Worm (Caenorhabditis elegans) whole organism, L4/young adult: ENCODE data around the gene ugt-33.
A peak's percentile ranks its signal among the peaks of the same experiment; 100 is the strongest.

Source experiments
- W03F9.2 ChIP-seq: fragments of 150-350 bp; optimal IDR thresholded peaks from 2 replicates; lab custom pipeline; 2014; ENCODE audit warnings: missing biosample characterization, missing genetic modification characterization
- dao-5 ChIP-seq: sonication (generic microtip); optimal IDR thresholded peaks from 2 replicates; lab custom pipeline; 2016; ENCODE audit warnings: missing genotype, missing genetic modification characterization, moderate library complexity, missing compliant biosample characterization
- him-1 ChIP-seq: sonication (generic microtip); optimal IDR thresholded peaks from 2 replicates; lab custom pipeline; 2016; ENCODE audit warnings: missing genotype, missing genetic modification reagents, missing genetic modification characterization, missing compliant biosample characterization

ugt-33 gene

DNA sequence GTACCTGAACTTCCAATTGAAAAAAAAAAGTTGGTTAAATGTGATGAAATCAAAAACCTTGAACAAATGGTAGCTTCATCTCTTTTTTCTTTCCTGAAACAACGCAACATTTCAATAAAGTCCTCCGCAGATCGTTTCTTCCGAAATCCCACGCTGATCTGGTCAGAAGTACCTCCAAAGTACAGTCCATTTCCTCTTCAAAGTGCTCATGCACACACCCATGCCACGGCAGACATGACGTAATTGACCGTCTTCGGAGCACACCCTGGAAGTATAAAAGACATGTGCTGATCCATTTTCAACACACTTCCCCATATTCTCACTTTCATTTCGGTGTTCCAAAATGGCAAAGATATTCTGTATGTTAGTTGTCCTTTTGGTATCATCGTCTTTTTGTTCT, 10.7 kb downstream of the ugt-33 start, which contains the start of gene C35A5.10:
C35A5.10 (plus strand) TSS at position 301 of the 400 bp plus-strand sequence.
- no peak for TF ChIP-seq dao-5 (tag; lab: Kevin White, UChicago)
- TF ChIP-seq him-1 = no peak
- TF ChIP-seq W03F9.2 (tag; lab: Kevin White, UChicago) = no peak

DNA sequence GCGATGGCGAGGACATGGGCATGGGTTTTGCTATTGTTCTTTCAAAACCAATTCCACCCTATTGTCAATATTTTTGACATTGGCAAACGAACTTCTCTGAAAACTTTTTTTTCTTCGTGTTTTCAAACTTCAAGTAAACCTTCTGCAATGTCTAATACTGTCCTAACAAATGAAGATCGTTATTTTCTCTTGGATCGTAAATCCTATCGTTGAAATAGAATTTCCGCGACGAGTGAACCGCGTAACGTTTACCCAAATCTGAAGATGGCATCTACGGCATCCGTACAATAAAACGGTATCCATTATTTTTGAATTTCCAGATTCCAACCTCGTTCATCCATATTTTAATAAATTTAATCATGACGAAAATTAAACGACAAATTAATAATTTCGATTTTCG, 12.3 kb downstream of the ugt-33 start, which contains the start of gene C35A5.5:
C35A5.5 (plus strand) TSS at position 301 of the 400 bp plus-strand sequence.
- no peak for TF ChIP-seq him-1
- no peak for TF ChIP-seq W03F9.2 (tag; lab: Kevin White, UChicago)
- no peak for TF ChIP-seq dao-5 (tag; lab: Kevin White, UChicago)

DNA sequence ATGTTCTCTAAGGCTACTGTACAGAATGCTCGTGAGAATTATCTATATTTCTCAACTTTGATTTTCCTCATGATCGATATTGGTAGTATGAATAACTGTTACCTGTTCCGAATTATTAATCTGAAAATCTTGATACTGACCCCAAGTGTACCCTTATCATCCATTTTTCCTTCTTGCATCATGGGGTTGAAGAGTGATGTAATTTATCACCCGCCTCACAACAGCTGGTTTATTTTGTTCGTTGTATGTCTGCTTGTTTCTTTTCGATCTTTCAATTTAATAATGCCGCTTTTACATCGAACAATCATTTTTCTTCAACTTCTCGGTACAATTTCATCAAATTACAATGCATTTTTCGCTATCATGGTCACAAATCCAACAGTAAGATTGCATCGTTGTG, 15.6 kb downstream of the ugt-33 start, which contains the start of gene C35A5.6:
C35A5.6 (plus strand) TSS at position 283 of the 400 bp plus-strand sequence.
- no peak for TF ChIP-seq W03F9.2 (tag; lab: Kevin White, UChicago)
- TF ChIP-seq dao-5 (tag; lab: Kevin White, UChicago) = no peak
- TF ChIP-seq him-1 = no peak

DNA sequence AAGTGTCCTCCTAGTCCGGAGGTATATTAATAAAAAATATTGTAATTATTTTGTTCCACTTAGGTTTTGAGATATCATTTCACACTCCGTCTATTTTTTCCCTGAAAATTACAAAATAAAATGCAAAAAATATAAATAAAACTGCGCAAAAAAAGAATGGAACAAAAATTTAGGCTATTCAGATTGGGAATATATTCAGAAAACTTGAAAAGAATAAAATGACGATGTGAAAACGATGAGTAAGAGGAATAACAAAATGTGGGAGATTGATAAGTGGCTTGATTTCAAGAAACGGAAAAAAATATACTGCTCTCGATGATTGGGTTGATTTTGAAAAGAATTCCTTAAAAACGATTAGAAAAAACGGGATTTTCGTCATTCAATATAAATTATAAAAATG, 21.1 kb downstream of the ugt-33 start, which contains the start of gene dmsr-8:
dmsr-8 (minus strand) TSS at position 101 of the 400 bp plus-strand sequence.
- no peak for TF ChIP-seq W03F9.2 (tag; lab: Kevin White, UChicago)
- no peak for TF ChIP-seq dao-5 (tag; lab: Kevin White, UChicago)
- no peak for TF ChIP-seq him-1

DNA sequence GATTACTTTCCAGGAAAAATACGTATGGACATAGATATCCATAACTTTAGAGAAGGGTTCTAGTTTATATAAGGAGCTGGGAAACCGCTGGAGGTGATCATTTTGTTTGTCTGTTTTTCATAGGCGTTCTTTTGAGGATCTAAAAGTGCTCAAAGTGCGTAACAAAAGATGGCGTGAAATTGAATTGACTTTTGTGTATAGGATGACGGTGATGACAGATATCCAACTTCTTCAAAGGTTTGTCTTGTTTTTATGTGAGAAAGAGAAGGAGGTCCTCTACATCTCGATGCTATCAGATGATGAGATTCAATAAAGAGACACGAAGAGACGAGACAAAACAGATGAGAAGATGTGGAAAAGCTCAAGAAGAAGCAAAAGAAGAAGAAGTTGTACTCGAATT, 23.5 kb downstream of the ugt-33 start:
- TF ChIP-seq dao-5 (tag; lab: Kevin White, UChicago) = no peak
- TF ChIP-seq W03F9.2 (tag; lab: Kevin White, UChicago) = no peak
- no peak for TF ChIP-seq him-1

DNA sequence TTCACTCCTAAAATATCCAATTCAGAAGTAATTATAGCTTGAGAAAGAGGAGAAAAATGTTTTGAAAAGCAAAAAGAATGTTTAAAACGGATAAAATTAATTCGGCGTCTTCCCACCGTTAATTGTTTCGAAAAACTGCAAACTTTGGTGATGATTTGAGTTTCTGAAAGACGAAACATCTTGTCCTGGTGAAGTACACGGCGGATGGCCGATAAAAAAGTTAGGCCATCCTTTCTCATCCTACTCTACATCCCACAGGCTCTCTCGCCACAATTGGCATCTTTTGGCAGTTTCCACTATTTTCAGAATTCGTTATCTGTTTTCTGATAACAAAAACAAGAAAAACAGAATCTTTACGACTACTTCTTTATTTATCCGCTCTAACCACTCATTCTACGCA, 32.7 kb downstream of the ugt-33 start, which contains the start of the genes C35A5.8 and hda-11:
C35A5.8 (minus strand) TSS at position 7 of the 400 bp plus-strand sequence.
hda-11 (plus strand) TSS at position 283 of the 400 bp plus-strand sequence.
- TF ChIP-seq him-1 (peak; percentile 47), dao-5 (tag; lab: Kevin White, UChicago) (no peak)

DNA sequence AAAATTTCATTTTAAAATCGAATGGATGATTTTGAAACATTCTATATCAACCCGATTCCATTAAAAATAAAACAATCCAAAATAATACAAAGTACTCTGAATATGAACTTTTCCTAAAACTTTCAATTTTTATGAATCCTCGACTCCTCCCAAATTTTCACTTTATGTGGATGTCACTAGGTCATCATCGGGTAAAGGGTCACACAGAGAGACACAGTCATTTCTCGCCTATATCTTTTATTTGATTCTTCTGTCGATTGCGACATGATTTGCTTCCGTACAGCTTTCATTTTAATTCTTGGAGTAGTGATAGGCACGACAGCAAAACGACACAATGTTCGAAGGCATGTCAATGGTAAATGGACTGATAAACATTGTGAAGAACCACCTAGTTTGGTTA, 35.3 kb downstream of the ugt-33 start, which contains the start of gene F25D1.3:
F25D1.3 (plus strand) TSS at position 225 of the 400 bp plus-strand sequence.
- TF ChIP-seq dao-5 (tag; lab: Kevin White, UChicago) (no peak), him-1 (no peak), W03F9.2 (tag; lab: Kevin White, UChicago) (no peak)

DNA sequence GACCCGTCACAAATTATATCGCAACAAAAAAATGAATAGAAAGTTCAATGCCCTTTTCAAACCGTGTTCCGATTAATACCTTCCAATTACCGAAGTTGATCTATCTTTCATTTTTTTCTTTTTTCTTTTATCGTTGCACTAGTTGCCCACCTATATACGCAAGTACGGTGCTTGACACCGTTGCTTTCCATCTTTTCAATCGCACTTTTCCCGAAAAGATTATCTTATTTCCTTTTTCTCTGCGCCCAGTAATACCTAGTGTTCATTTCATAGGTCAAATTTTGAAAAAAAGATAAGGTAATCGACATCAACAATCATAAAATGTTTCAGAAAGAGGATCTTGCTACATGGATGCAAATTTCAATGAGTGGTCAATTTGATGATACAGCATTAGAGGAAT, 36.4 kb downstream of the ugt-33 start:
- TF ChIP-seq dao-5 (tag; lab: Kevin White, UChicago) (no peak), him-1 (no peak), W03F9.2 (tag; lab: Kevin White, UChicago) (no peak)

DNA sequence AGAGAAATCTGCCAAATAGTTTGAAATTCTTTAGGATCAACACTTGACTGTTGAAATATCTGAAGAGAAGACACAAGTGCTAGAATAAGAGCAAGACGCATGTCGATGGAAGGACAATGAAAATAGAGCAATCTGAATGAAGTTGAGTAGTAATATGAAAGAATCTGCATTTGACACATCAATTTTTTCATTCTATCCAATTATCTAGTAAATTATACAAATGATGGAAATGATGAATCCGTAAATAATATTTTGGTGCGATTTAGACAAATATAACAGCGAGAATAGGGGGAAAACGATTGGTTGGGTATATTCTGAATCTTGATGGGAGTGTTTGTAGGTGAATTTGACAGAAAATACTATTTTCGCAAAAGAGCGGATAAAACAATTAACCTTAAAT, 39.5 kb downstream of the ugt-33 start, which contains the start of gene txt-10:
txt-10 (minus strand) TSS at position 101 of the 400 bp plus-strand sequence.
- no peak for TF ChIP-seq him-1
- TF ChIP-seq W03F9.2 (tag; lab: Kevin White, UChicago) = no peak
- TF ChIP-seq dao-5 (tag; lab: Kevin White, UChicago) = no peak

DNA sequence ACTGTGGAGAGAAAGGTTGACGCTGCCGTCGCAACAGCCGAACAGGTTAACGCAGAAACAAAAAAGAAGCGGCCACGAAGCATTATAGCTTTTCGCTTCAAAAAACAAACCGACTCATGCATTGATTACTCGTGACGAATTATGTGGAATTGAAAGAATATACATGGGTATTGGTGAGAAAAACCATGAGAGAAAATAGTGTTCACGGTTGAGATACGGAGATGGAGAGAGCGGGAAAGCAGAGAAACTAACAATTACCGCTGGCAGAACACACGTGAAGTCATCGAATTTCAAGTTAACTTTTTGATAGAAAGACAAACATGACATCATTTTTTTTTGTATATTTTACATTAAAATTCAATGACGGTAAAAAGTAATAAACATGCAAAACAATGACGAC, 42.1 kb downstream of the ugt-33 start:
- TF ChIP-seq him-1 (no peak), W03F9.2 (tag; lab: Kevin White, UChicago) (peak; percentile 20)

DNA sequence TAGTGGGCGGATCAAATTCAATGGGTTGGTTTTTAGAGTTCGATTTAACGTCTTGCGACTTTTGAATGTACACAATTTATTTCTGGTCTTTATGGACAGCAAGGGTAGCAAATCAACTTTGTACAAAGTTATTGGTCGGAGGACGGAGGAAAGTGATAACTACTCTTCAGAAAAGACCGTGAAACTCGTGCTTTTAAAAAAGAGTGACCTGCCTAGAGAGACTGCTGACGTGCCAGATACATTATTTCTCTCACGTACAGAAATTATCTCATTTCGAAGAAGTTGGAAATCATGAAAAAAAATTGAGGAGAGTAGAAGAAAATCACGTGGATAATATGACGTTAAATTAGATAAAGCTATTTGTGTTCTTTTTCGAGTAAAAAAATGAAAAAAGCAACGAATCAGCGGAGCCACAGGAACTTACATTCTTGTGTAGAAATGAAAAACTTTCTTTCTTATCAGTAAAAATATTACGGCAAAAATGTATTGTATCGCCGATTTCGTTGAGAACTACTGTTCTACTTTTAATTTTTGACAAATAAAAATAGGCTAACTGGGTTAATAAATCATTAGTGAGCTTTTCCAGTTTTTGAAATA, 43.0 kb downstream of the ugt-33 start, which contains the start of gene ppm-1.A:
ppm-1.A (minus strand) TSS at position 294 of the 597 bp plus-strand sequence.
- TF ChIP-seq W03F9.2 (tag; lab: Kevin White, UChicago) (no peak), him-1 (no peak), dao-5 (tag; lab: Kevin White, UChicago) (no peak)

DNA sequence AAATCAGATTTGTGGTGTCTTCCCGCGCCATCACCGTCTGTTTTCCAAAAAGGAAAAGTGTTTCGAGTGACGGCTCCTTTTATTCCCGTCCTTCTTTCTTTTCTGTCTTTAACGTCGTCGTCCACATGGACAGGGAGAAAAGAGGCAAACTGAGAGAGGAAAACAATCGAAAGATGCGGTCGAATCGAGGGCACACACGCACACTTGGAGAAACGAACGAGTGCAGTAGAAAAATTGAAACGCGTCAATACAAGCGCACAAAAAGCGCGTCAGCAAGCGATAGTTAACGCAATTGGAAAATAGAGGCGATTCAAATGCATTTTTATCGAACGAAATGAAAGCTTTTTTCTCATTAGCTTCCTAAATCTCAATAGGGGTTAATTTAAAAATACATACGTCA, 43.6 kb downstream of the ugt-33 start:
- no peak for TF ChIP-seq dao-5 (tag; lab: Kevin White, UChicago)
- TF ChIP-seq him-1 = peak; percentile 88
- peak; percentile 72 for TF ChIP-seq W03F9.2 (tag; lab: Kevin White, UChicago)

DNA sequence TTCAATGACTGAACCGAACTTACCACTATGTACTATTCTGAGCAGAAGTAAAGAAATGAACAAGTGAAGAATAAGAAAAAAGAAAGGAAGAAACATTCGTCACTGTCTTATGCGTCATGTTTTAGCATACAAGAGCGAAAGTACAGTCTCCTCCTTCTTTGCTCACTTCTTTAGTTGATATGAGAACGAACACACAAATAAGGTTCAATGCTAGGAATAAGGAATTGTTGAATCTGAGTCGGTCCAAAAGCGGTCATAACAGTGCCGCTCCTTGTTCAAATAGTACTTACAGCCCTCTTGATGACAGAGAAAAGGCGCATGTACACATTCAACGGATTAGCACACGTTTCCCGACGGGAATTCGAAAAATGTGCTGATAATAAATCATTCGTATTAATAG, 45.9 kb downstream of the ugt-33 start, which contains the start of gene F25D1.8:
F25D1.8 (plus strand) TSS at position 301 of the 400 bp plus-strand sequence.
- TF ChIP-seq W03F9.2 (tag; lab: Kevin White, UChicago) = no peak
- no peak for TF ChIP-seq him-1
- TF ChIP-seq dao-5 (tag; lab: Kevin White, UChicago) = no peak

DNA sequence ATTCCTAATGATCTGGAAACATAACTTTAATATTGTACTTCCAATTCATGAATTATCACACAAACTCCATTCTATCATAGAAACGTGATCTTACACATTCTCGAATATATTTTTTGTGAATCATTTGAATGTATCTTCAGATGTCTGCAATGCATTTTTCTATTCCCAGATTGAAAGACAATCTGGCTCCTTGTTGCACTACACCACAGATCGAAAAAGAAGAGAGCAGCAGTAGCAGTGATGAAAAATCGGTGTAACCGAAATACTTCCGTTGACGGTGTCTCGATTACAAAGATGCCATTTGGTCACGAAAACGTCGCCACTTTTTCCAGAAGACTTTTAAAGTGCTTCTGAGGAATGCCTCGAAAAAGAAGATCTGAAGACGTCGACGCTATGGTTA, 46.8 kb downstream of the ugt-33 start, which contains the start of gene degt-1:
degt-1 (plus strand) TSS at position 301 of the 400 bp plus-strand sequence.
- no peak for TF ChIP-seq W03F9.2 (tag; lab: Kevin White, UChicago)
- TF ChIP-seq dao-5 (tag; lab: Kevin White, UChicago) = no peak
- no peak for TF ChIP-seq him-1
